Fruit fly (Drosophila melanogaster) whole organism, wandering third instar larva: ENCODE results near the gene Targ1.

ENCODE experiments used
- Abd-B ChIP-seq: fragments of >200 bp; optimal IDR thresholded peaks from 2 replicates; lab custom pipeline; 2017; ENCODE audit warnings: missing biosample characterization, missing genetic modification characterization
- CG32264 ChIP-seq: fragments of 200-800 bp; sonication (Bioruptor generic); optimal IDR thresholded peaks from 2 replicates; lab custom pipeline; 2016; ENCODE audit warnings: missing biosample characterization, missing genetic modification characterization
- CG9705 ChIP-seq: fragments of 200-800 bp; sonication (Bioruptor generic); optimal IDR thresholded peaks from 2 replicates; lab custom pipeline; 2018; ENCODE audit warnings: missing biosample characterization, mild to moderate bottlenecking, missing genetic modification characterization
- CrebA ChIP-seq: fragments of 200-800 bp; sonication (Bioruptor generic); optimal IDR thresholded peaks from 2 replicates; lab custom pipeline; 2016; ENCODE audit warnings: missing biosample characterization, mild to moderate bottlenecking, missing genetic modification characterization, borderline replicate concordance
- Dfd ChIP-seq: fragments of >200 bp; optimal IDR thresholded peaks from 2 replicates; lab custom pipeline; 2017; ENCODE audit warnings: missing biosample characterization, missing genetic modification characterization
- Dif ChIP-seq: fragments of 200-275, 200-300 bp; sonication (Bioruptor generic); optimal IDR thresholded peaks from 2 replicates; lab custom pipeline; 2018; ENCODE audit warnings: missing biosample characterization, missing genetic modification characterization; ENCODE audit not compliant: partially characterized antibody
- GATAd ChIP-seq: sonication (Bioruptor generic); optimal IDR thresholded peaks from 2 replicates; lab custom pipeline; 2016; ENCODE audit warnings: missing biosample characterization, missing genetic modification characterization
- HLH106 ChIP-seq: fragments of 200-800 bp; optimal IDR thresholded peaks from 3 replicates; lab custom pipeline; 2019; ENCODE audit warnings: missing biosample characterization, mild to moderate bottlenecking, missing genetic modification characterization, moderate library complexity
- Hnf4 ChIP-seq: fragments of 200-800 bp; sonication (Bioruptor generic); optimal IDR thresholded peaks from 2 replicates; lab custom pipeline; 2016; ENCODE audit warnings: missing biosample characterization, mild to moderate bottlenecking, missing genetic modification characterization
- Hr78 ChIP-seq: fragments of >200 bp; optimal IDR thresholded peaks from 2 replicates; lab custom pipeline; 2017; ENCODE audit warnings: missing biosample characterization, missing genetic modification characterization
- Jra ChIP-seq: sonication (Bioruptor generic); optimal IDR thresholded peaks from 2 replicates; lab custom pipeline; 2016; ENCODE audit warnings: missing biosample characterization, missing genetic modification characterization
- Mio ChIP-seq: sonication (Bioruptor generic); optimal IDR thresholded peaks from 2 replicates; lab custom pipeline; 2016; ENCODE audit warnings: missing biosample characterization, missing genetic modification characterization
- Myc ChIP-seq: fragments of >200 bp; optimal IDR thresholded peaks from 2 replicates; lab custom pipeline; 2017
- N ChIP-seq: fragments of >200 bp; optimal IDR thresholded peaks from 2 replicates; lab custom pipeline; 2018; ENCODE audit warnings: missing biosample characterization, missing external identifiers, missing genetic modification characterization
- OdsH ChIP-seq: fragments of 200-800 bp; sonication (Bioruptor generic); optimal IDR thresholded peaks from 2 replicates; lab custom pipeline; 2016; ENCODE audit warnings: missing biosample characterization, mild to moderate bottlenecking, missing genetic modification characterization
- Rel ChIP-seq, 2 experiments: fragments of 200-800 bp; sonication (Bioruptor generic) in 1 of 2; optimal IDR thresholded peaks; 2 replicates in 1 of 2; 3 replicates in 1 of 2; lab custom pipeline; 2016 to 2019; ENCODE audit warnings: mild to moderate bottlenecking in 2 of 2, missing biosample characterization in 2 of 2, missing genetic modification characterization in 2 of 2, moderate library complexity in 1 of 2
- Sp1 ChIP-seq: fragments of 200-800 bp; sonication (Bioruptor generic); optimal IDR thresholded peaks from 3 replicates; lab custom pipeline; 2019; ENCODE audit warnings: missing biosample characterization, mild to moderate bottlenecking, missing genetic modification characterization, moderate library complexity
- Vsx2 ChIP-seq: fragments of 200-300, 225-300 bp; sonication (Bioruptor generic); optimal IDR thresholded peaks from 2 replicates; lab custom pipeline; 2018; ENCODE audit warnings: missing biosample characterization, missing genetic modification characterization; ENCODE audit not compliant: partially characterized antibody
- br ChIP-seq: fragments of 200-800 bp; sonication (Bioruptor generic); optimal IDR thresholded peaks from 2 replicates; lab custom pipeline; 2016; ENCODE audit warnings: missing biosample characterization, missing genetic modification characterization
- brk ChIP-seq: fragments of 200-800 bp; sonication (Bioruptor generic); optimal IDR thresholded peaks from 2 replicates; lab custom pipeline; 2016; ENCODE audit warnings: missing biosample characterization, mild to moderate bottlenecking, missing genetic modification characterization
- dl ChIP-seq, 2 experiments: fragments of 175-275, 200-275 bp in 1 of 2; fragments of 200-275 bp in 1 of 2; sonication (Bioruptor generic); optimal IDR thresholded peaks; lab custom pipeline; 2018; ENCODE audit warnings: mild to moderate bottlenecking in 2 of 2, missing biosample characterization in 2 of 2, missing genetic modification characterization in 2 of 2, moderate library complexity in 2 of 2; ENCODE audit not compliant: partially characterized antibody in 2 of 2, insufficient read depth in 1 of 2
- dsf ChIP-seq: sonication (Bioruptor generic); optimal IDR thresholded peaks from 2 replicates; lab custom pipeline; 2016; ENCODE audit warnings: missing biosample characterization, missing genetic modification characterization, borderline replicate concordance
- ey ChIP-seq: fragments of 200-800 bp; sonication (Bioruptor generic); optimal IDR thresholded peaks from 2 replicates; lab custom pipeline; 2016; ENCODE audit warnings: missing biosample characterization, missing genetic modification characterization
- foxo ChIP-seq, 2 experiments: fragments of 200-800 bp; sonication (Bioruptor generic); optimal IDR thresholded peaks; 2 replicates in 1 of 2; 3 replicates in 1 of 2; lab custom pipeline; 2016 to 2017; ENCODE audit warnings: missing biosample characterization in 2 of 2, missing genetic modification characterization in 2 of 2
- fru ChIP-seq: fragments of 200-800 bp; sonication (Bioruptor generic); optimal IDR thresholded peaks from 3 replicates; lab custom pipeline; 2016; ENCODE audit warnings: missing biosample characterization, mild to moderate bottlenecking, missing genetic modification characterization
- h ChIP-seq: fragments of 200-800 bp; sonication (Bioruptor generic); optimal IDR thresholded peaks from 3 replicates; lab custom pipeline; 2016; ENCODE audit warnings: missing biosample characterization, mild to moderate bottlenecking, missing genetic modification characterization
- jim ChIP-seq: fragments of 175-275, 200-325 bp; sonication (Bioruptor generic); optimal IDR thresholded peaks from 2 replicates; lab custom pipeline; 2016; ENCODE audit warnings: missing biosample characterization, mild to moderate bottlenecking, missing genetic modification characterization
- lola ChIP-seq: fragments of >200 bp; optimal IDR thresholded peaks from 2 replicates; lab custom pipeline; 2017; ENCODE audit warnings: missing biosample characterization, missing genetic modification characterization
- pan ChIP-seq: fragments of >200 bp; optimal IDR thresholded peaks from 2 replicates; lab custom pipeline; 2017
- psq ChIP-seq: fragments of 200-800 bp; sonication (Bioruptor generic); optimal IDR thresholded peaks from 3 replicates; lab custom pipeline; 2017; ENCODE audit warnings: missing biosample characterization, mild to moderate bottlenecking, missing genetic modification characterization, moderate library complexity
- rgr ChIP-seq: fragments of 200-800 bp; sonication (Bioruptor generic); optimal IDR thresholded peaks from 3 replicates; lab custom pipeline; 2016; ENCODE audit warnings: missing biosample characterization, mild to moderate bottlenecking, missing genetic modification characterization
- sage ChIP-seq: fragments of 200-800 bp; sonication (Bioruptor generic); optimal IDR thresholded peaks from 2 replicates; lab custom pipeline; 2016; ENCODE audit warnings: missing biosample characterization, mild to moderate bottlenecking, missing genetic modification characterization
- tai ChIP-seq: sonication (Bioruptor generic); optimal IDR thresholded peaks from 2 replicates; lab custom pipeline; 2016; ENCODE audit warnings: missing biosample characterization, missing genetic modification characterization
- usp ChIP-seq: fragments of >200 bp; optimal IDR thresholded peaks from 2 replicates; lab custom pipeline; 2017; ENCODE audit warnings: missing biosample characterization, missing genetic modification characterization
- woc ChIP-seq: sonication (Bioruptor generic); optimal IDR thresholded peaks from 2 replicates; lab custom pipeline; 2016; ENCODE audit warnings: missing biosample characterization, mild to moderate bottlenecking, missing genetic modification characterization

Gene Targ1

DNA sequence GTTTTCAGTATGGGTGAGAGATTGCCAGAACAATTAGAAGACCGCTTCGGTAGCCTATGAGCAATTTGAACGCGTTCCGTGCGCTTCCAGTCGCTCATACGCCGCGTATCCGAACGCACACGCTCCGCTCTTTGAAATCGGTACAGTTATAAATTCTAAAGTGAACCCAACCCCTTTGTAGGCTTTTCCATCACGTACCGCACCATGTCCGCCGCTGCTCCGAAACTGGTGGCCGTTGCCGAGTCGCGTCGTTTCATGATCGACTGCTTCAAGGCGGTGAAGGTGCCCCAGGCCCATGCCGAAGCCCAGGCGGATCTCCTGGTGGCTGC is 2.8 kb upstream of the Targ1 start:
- TF ChIP-seq Dfd (GFP tag; lab: Kevin White, UChicago): no peak
- TF ChIP-seq pan (lab: Kevin White, UChicago): no peak
- TF ChIP-seq brk (GFP tag; lab: Kevin White, UChicago): no peak
- TF ChIP-seq Myc: no peak
- peak; percentile 4 for TF ChIP-seq Dif (GFP tag; lab: Kevin White, UChicago)
- peak; percentile 11 for TF ChIP-seq h
- no peak for TF ChIP-seq dsf (GFP tag; lab: Kevin White, UChicago)
- no peak for TF ChIP-seq Hnf4
- TF ChIP-seq ey (GFP tag; lab: Kevin White, UChicago): no peak
- TF ChIP-seq psq (GFP tag; lab: Kevin White, UChicago): no peak
- no peak for TF ChIP-seq sage
- TF ChIP-seq jim (GFP tag; lab: Kevin White, UChicago): no peak
- TF ChIP-seq CG32264 (GFP tag; lab: Kevin White, UChicago): no peak
- TF ChIP-seq Sp1 (GFP tag; lab: Kevin White, UChicago): no peak

dm6 chr3L:21204581-21205495 is 2.2 kb upstream of the Targ1 start:
- TF ChIP-seq Rel (GFP tag; optimal IDR thresholded peaks at IDR 0.05; lab: Kevin White, UChicago) (no peak), Rel (tag; optimal IDR thresholded peaks at IDR 0.05; lab: Kevin White, UChicago) (peak; percentile 54), psq (GFP tag; lab: Kevin White, UChicago) (no peak)
- TF ChIP-seq, all 38 proteins: peak for 1

dm6 chr3L:21202029-21202776 is 479 bp downstream of the Targ1 start:
- TF ChIP-seq N: no peak
- no peak for TF ChIP-seq dl (GFP tag; optimal IDR thresholded peaks at IDR 0.05; lab: Kevin White, UChicago; ENCODE audit: insufficient read depth in 1 of 2, partially characterized antibody in 2 of 2)
- TF ChIP-seq Vsx2: no peak
- no peak for TF ChIP-seq Abd-B (GFP tag; lab: Kevin White, UChicago)

DNA sequence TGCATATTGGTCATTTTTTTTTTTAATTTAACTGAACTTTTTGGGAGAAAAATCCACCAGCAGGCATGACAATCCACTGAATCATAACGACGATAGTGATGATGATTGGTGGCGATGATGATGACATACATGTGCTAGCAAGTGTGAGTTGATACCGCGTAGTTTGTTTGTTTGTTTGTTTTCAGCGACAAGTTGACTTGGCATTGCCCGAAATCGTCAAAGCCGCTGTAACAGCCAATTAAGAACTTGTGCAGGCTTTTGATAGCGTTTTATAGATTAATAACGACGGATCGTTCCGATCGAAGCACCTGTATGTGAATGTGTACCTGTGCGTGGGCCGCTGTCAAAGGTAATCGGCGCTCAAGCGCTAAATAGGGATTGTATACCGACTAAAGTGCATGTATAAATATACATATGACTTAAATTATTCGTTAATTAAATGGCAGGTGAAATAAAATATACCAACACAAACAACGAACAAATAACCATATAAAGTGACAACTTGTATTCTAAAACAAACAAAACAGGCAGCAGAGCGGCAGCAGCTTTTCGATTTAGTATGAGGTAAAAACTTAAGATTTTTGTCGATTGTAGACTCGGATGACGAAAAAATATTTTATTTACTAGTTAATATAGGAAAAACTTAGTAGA is 1.3 kb downstream of the Targ1 start:
- no peak for TF ChIP-seq Mio (GFP tag; lab: Kevin White, UChicago)

dm6 chr3L:21200587-21200986 is 2.1 kb downstream of the Targ1 start:
- TF ChIP-seq jim (GFP tag; lab: Kevin White, UChicago) (no peak), CrebA (GFP tag; lab: Kevin White, UChicago) (no peak), ey (GFP tag; lab: Kevin White, UChicago) (no peak), Dif (GFP tag; lab: Kevin White, UChicago) (peak; percentile 13), Vsx2 (no peak)

DNA sequence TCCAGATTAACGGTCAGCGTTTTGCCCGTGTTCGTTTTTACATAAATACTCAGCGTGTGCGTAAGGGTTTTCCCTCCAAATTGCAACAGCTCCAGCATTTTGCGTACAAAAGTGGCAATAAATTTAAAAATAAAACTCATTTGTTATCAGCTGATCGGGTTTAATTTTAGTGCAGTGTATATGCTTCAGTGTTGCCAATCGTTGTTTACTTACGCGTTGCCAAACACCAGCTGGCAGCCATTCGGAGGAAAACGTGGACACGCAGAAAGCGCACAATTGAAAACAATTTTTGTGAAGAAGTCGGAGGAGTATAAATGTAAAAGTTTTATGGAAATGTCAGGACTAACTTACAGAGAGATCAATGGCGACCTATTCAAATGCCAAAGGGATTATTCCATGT is 6.1 kb downstream of the Targ1 start, which contains the start of the genes Targ3 and park:
TSS of gene Targ3 (plus strand) at position 269 of the 400 bp plus-strand sequence.
TSS of gene park (minus strand) at position 291 of the 400 bp plus-strand sequence.
- peak; percentile 82 for TF ChIP-seq rgr (GFP tag; lab: Kevin White, UChicago)
- no peak for TF ChIP-seq tai
- TF ChIP-seq OdsH (GFP tag; lab: Kevin White, UChicago): peak; percentile 68
- no peak for TF ChIP-seq Abd-B (GFP tag; lab: Kevin White, UChicago)
- TF ChIP-seq h: peak; percentile 15
- TF ChIP-seq Myc: peak; percentile 64
- TF ChIP-seq Hnf4: peak; percentile 73
- TF ChIP-seq Hr78 (GFP tag; lab: Kevin White, UChicago): no peak
- peak in 1 of 2 experiments; percentile 29 for TF ChIP-seq foxo (GFP tag; optimal IDR thresholded peaks at IDR 0.05; lab: Kevin White, UChicago)
- no peak for TF ChIP-seq usp
- no peak for TF ChIP-seq sage
- no peak for TF ChIP-seq CG9705 (GFP tag; lab: Kevin White, UChicago)
- TF ChIP-seq Vsx2: no peak
- TF ChIP-seq brk (GFP tag; lab: Kevin White, UChicago): no peak
- TF ChIP-seq psq (GFP tag; lab: Kevin White, UChicago): peak; percentile 47
- TF ChIP-seq woc (GFP tag; lab: Kevin White, UChicago): no peak
- TF ChIP-seq dsf (GFP tag; lab: Kevin White, UChicago): peak; percentile 62
- peak; percentile 36 for TF ChIP-seq GATAd (GFP tag; lab: Kevin White, UChicago)
- TF ChIP-seq Jra: no peak
- no peak for TF ChIP-seq CG32264 (GFP tag; lab: Kevin White, UChicago)
- no peak for TF ChIP-seq lola (GFP tag; lab: Kevin White, UChicago)
- TF ChIP-seq Dif (GFP tag; lab: Kevin White, UChicago): no peak
- no peak for TF ChIP-seq HLH106 (tag; lab: Kevin White, UChicago)
- TF ChIP-seq fru: no peak
- peak; percentile 49 for TF ChIP-seq br (GFP tag; lab: Kevin White, UChicago)
